Worm (Caenorhabditis elegans) whole organism, L4/young adult: ENCODE measurements around the gene F10C2.3.

Experiments
- dao-5 ChIP-seq: sonication (generic microtip); optimal IDR thresholded peaks from 2 replicates; lab custom pipeline; 2016; ENCODE audit warnings: missing genotype, missing genetic modification characterization, moderate library complexity, missing compliant biosample characterization
- him-1 ChIP-seq: sonication (generic microtip); optimal IDR thresholded peaks from 2 replicates; lab custom pipeline; 2016; ENCODE audit warnings: missing genotype, missing genetic modification reagents, missing genetic modification characterization, missing compliant biosample characterization

DNA sequence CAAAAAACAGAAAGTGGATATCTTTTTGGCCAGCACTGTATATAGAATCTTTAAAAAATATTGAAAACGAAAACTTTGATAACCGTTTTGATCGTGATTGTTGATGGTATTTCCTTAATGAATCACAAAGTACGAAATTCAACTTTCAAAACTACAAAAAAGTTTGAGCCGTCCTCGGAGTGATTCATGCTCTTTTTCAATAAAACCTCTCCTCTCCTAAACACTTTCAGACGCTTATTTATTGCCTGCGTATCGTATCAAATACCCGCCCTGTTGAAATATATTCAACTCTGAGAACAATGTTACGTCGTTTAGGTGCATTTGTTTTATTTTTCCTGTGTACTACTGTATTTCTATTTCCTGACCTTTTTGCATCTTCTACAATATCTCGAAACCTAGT, 814 bp downstream of the F10C2.3 start:
- no peak for TF ChIP-seq him-1 (tag; lab: Kevin White, UChicago)
- TF ChIP-seq dao-5 (tag; lab: Kevin White, UChicago): no peak
